Worm (Caenorhabditis elegans) whole organism, L2 larva: ENCODE data around the gene dod-17.

ENCODE experiments used
- ama-1 ChIP-seq: fragments of 150-350 bp; optimal IDR thresholded peaks from 2 replicates; lab custom pipeline; 2018; ENCODE audit warnings: inconsistent platforms
- ceh-82 ChIP-seq: fragments of 150-350 bp; optimal IDR thresholded peaks from 2 replicates; lab custom pipeline; 2014; ENCODE audit warnings: missing biosample characterization, missing genetic modification characterization
- elt-3 ChIP-seq: sonication (generic microtip); optimal IDR thresholded peaks from 2 replicates; lab custom pipeline; 2017; ENCODE audit warnings: missing biosample characterization, missing genetic modification characterization
- nhr-11 ChIP-seq: fragments of 150-350 bp; optimal IDR thresholded peaks from 2 replicates; lab custom pipeline; 2014; ENCODE audit warnings: missing biosample characterization, missing genetic modification characterization
- skn-1 ChIP-seq: sonication (generic microtip); optimal IDR thresholded peaks from 2 replicates; lab custom pipeline; 2017; ENCODE audit warnings: missing biosample characterization, missing genetic modification characterization

DNA sequence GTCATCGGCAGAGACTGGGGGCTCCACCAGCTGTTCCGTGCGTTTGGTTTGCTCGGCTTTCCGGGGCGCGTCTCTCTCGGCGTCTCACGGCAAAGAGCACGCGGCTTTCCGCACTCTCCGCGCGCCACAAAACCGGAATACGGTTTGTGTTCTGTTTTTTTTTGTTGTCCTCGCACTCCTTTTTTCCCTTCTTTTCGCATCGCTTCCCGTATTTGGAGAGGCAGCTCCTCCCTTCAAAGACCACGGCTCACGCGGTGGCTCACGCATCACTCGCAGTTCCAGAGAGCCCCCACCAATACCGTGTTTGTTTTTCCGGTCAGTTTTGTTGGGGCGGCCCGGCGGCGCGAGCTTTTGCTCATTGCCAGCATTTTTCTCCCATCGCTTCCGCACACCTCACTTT lies 46.8 kb downstream of the dod-17 start:
- no peak for TF ChIP-seq skn-1 (tag; lab: Kevin White, UChicago)
- no peak for TF ChIP-seq ama-1 (lab: Kevin White, UChicago)
- no peak for TF ChIP-seq nhr-11
- TF ChIP-seq ceh-82 (tag; lab: Kevin White, UChicago) = no peak
- TF ChIP-seq elt-3 (tag; lab: Kevin White, UChicago) = no peak
